Fruit fly (Drosophila melanogaster): ENCODE results near the gene CG31715.

CG31715 gene

dm6 chr2L:10386208-10386805 is 44.9 kb downstream of the CG31715 start, which contains the start of the genes Cdk1 and mRpS7 (continued):
- no peak for TF ChIP-seq dan (GFP tag; IDR thresholded peaks at IDR 0.05)
- TF ChIP-seq Hr51 (GFP tag; optimal IDR thresholded peaks at IDR 0.05), result peak; percentile 4 to 81
- peak; percentile 94 for TF ChIP-seq sens (GFP tag)
- TF ChIP-seq ash1 (GFP tag; optimal IDR thresholded peaks at IDR 0.05), result no peak
- TF ChIP-seq CG10959 (GFP tag; IDR thresholded peaks at IDR 0.05), result no peak
- no peak for TF ChIP-seq usp (GFP tag; optimal IDR thresholded peaks at IDR 0.05)
- TF ChIP-seq mirr (GFP tag; optimal IDR thresholded peaks at IDR 0.05), result no peak
- no peak for TF ChIP-seq odd (GFP tag; optimal IDR thresholded peaks at IDR 0.05)
- peak; percentile 63; the same call in 2 of the 3 replicates for TF ChIP-seq Dbx (GFP tag; IDR thresholded peaks at IDR 0.05)
- TF ChIP-seq CG15011 (GFP tag; optimal IDR thresholded peaks at IDR 0.05), result peak; percentile 41
- TF ChIP-seq CG14014 (GFP tag; IDR thresholded peaks at IDR 0.05), result peak; percentile 70
- TF ChIP-seq Bdp1 (GFP tag; optimal IDR thresholded peaks at IDR 0.05), result no peak
- TF ChIP-seq Blimp-1 (GFP tag; optimal IDR thresholded peaks at IDR 0.05), result peak; percentile 55
- peak; percentile 73 for TF ChIP-seq CG13424 (tag; optimal IDR thresholded peaks at IDR 0.05)
- TF ChIP-seq CoRest (tag; optimal IDR thresholded peaks at IDR 0.05), result peak; percentile 90
- peak in 1 of 2 experiments; percentile 41 for TF ChIP-seq eve (GFP tag; optimal IDR thresholded peaks at IDR 0.05)
- TF ChIP-seq lab (GFP tag; optimal IDR thresholded peaks at IDR 0.05), result no peak
- TF ChIP-seq CG7271 (tag; optimal IDR thresholded peaks at IDR 0.05), result peak; percentile 37
- TF ChIP-seq dysf (GFP tag; IDR thresholded peaks at IDR 0.05), result peak; percentile 77; the same call in 2 of the 3 replicates
- peak; percentile 63 for TF ChIP-seq CG13624 (GFP tag; optimal IDR thresholded peaks at IDR 0.05)
- 0 out of 2 replicates have a peak, but pooled peaks have one; percentile 16 for TF ChIP-seq Adf1 (GFP tag; IDR thresholded peaks at IDR 0.05)
- TF ChIP-seq CG34224 (GFP tag; IDR thresholded peaks at IDR 0.05; ENCODE audit: partially characterized antibody), result no peak
- TF ChIP-seq jumu (GFP tag; optimal IDR thresholded peaks at IDR 0.05), result peak; percentile 33
- TF ChIP-seq ken (GFP tag; IDR thresholded peaks at IDR 0.05), result peak; percentile 66; the same call in 2 of the 3 replicates
- no peak for TF ChIP-seq Dfd (GFP tag; optimal IDR thresholded peaks at IDR 0.05)
- TF ChIP-seq sqz (GFP tag; optimal IDR thresholded peaks at IDR 0.05), result peak; percentile 39
- peak; percentile 26 for TF ChIP-seq YL-1 (GFP tag; optimal IDR thresholded peaks at IDR 0.05)
- TF ChIP-seq Ets97D (GFP tag; optimal IDR thresholded peaks at IDR 0.05), result peak; percentile 31
- no peak for TF ChIP-seq MTF-1 (GFP tag; optimal IDR thresholded peaks at IDR 0.05; ENCODE audit: borderline replicate concordance)
- TF ChIP-seq trh (GFP tag; optimal IDR thresholded peaks at IDR 0.05), result peak; percentile 60
- TF ChIP-seq fd3F (GFP tag; optimal IDR thresholded peaks at IDR 0.05), result peak; percentile 66
- peak; percentile 74 for TF ChIP-seq CG10267 (tag; optimal IDR thresholded peaks at IDR 0.05)
- TF ChIP-seq Hmx (GFP tag; optimal IDR thresholded peaks at IDR 0.05), result peak; percentile 37
- TF ChIP-seq CG12769 (tag; optimal IDR thresholded peaks at IDR 0.05), result no peak
- no peak for TF ChIP-seq C15 (GFP tag; IDR thresholded peaks at IDR 0.05)
- TF ChIP-seq CG7963 (GFP tag; IDR thresholded peaks at IDR 0.05; ENCODE audit: partially characterized antibody), result no peak
- TF ChIP-seq CG17186 (GFP tag; optimal IDR thresholded peaks at IDR 0.05), result peak; percentile 30
- TF ChIP-seq Abd-B (GFP tag; optimal IDR thresholded peaks at IDR 0.05), result no peak
- TF ChIP-seq CG12391 (tag; optimal IDR thresholded peaks at IDR 0.05), result peak; percentile 89
- peak; percentile 40 for TF ChIP-seq Myb (GFP tag; optimal IDR thresholded peaks at IDR 0.05)
- no peak for TF ChIP-seq Opbp (GFP tag; IDR thresholded peaks at IDR 0.05; ENCODE audit: partially characterized antibody)
- TF ChIP-seq toy (GFP tag; IDR thresholded peaks at IDR 0.05), result no peak
- peak; percentile 35; the same call in 1 of the 2 replicates for TF ChIP-seq CG9932 (GFP tag; IDR thresholded peaks at IDR 0.05)
- peak; percentile 70 for TF ChIP-seq CG4424 (GFP tag; optimal IDR thresholded peaks at IDR 0.05)
- peak; percentile 12 for TF ChIP-seq CG4707 (GFP tag; optimal IDR thresholded peaks at IDR 0.05)
- no peak for TF ChIP-seq grn (GFP tag; optimal IDR thresholded peaks at IDR 0.05)
- no peak for TF ChIP-seq aop (GFP tag; IDR thresholded peaks at IDR 0.05)
- TF ChIP-seq CG15514 (GFP tag; optimal IDR thresholded peaks at IDR 0.05), result peak; percentile 68
- no peak for TF ChIP-seq ftz-f1 (GFP tag; optimal IDR thresholded peaks at IDR 0.05)
